Fruit fly (Drosophila melanogaster): Measurements from ENCODE around the gene Nup58.

DNA sequence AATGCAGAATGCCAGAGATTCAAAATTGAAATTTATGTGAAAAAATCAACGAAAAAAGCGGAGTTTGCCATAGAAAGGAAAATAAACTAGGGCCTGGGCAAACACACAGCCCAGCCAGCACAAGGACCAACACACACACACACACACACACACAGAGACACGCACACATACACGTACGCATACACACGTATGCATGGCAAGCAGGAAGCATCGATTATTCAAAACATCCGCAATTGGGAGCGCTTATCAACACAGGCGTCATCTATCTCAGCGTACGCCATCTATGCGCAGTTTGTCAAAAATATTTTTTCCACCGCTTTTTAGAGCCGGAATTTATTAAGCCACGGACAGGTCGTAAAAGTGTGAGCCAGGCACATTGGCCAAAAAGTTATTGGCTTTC, 35.0 kb downstream of the Nup58 start:
- TF ChIP-seq CG10979 (tag; optimal IDR thresholded peaks at IDR 0.05), result no peak
- TF ChIP-seq CG15011 (GFP tag; optimal IDR thresholded peaks at IDR 0.05), result no peak
- no peak for TF ChIP-seq psq (GFP tag; optimal IDR thresholded peaks at IDR 0.05)
- no peak for TF ChIP-seq sna (GFP tag; IDR thresholded peaks at IDR 0.05; ENCODE audit: partially characterized antibody)
